Fruit fly (Drosophila melanogaster) whole organism, embryonic: Measurements from ENCODE around the gene CG9286.

Experiments
- Atf6 ChIP-seq: fragments of 200-800 bp; sonication (Bioruptor generic); IDR thresholded peaks from 2 replicates; pipeline ENCODE4 v1.3.6; 2022; ENCODE audit warnings: missing biosample characterization, missing genetic modification characterization
- Blimp-1 ChIP-seq: fragments of 200-800 bp; sonication (Bioruptor generic); optimal IDR thresholded peaks from 3 replicates; lab custom pipeline; 2018; ENCODE audit warnings: missing biosample characterization, missing genetic modification characterization, mild to moderate bottlenecking, moderate library complexity, missing genetic modification reagents
- CG10274 ChIP-seq: fragments of 200-800 bp; sonication (Bioruptor generic); optimal IDR thresholded peaks from 3 replicates; lab custom pipeline; 2017; ENCODE audit warnings: missing biosample characterization, mild to moderate bottlenecking, missing genetic modification characterization
- CG13894 ChIP-seq: fragments of 200-800 bp; sonication (Bioruptor generic); optimal IDR thresholded peaks from 3 replicates; lab custom pipeline; 2018; ENCODE audit warnings: missing biosample characterization, mild to moderate bottlenecking, missing genetic modification characterization, moderate library complexity
- CG16815 ChIP-seq: fragments of 200-800 bp; sonication (Bioruptor generic); optimal IDR thresholded peaks from 3 replicates; lab custom pipeline; 2017; ENCODE audit warnings: missing biosample characterization, mild to moderate bottlenecking, missing genetic modification characterization
- CG17361 ChIP-seq: fragments of 200-800 bp; sonication (Bioruptor generic); IDR thresholded peaks from 3 replicates; pipeline ENCODE4 v1.3.6; 2022; ENCODE audit warnings: missing biosample characterization, missing genetic modification characterization
- CG17385 ChIP-seq: fragments of 200-800 bp; sonication (Bioruptor generic); optimal IDR thresholded peaks from 3 replicates; lab custom pipeline; 2018; ENCODE audit warnings: missing biosample characterization, mild to moderate bottlenecking, missing genetic modification characterization
- CG2199 ChIP-seq: fragments of 200-800 bp; sonication (Bioruptor generic); IDR thresholded peaks from 3 replicates; pipeline ENCODE4 v1.3.6; 2022; ENCODE audit warnings: missing biosample characterization, missing genetic modification characterization
- CG3995 ChIP-seq: fragments of 200-800 bp; sonication (Bioruptor generic); optimal IDR thresholded peaks from 3 replicates; lab custom pipeline; 2016; ENCODE audit warnings: missing biosample characterization, missing genetic modification characterization
- CG43689 ChIP-seq: fragments of 200-800 bp; sonication (Bioruptor generic); IDR thresholded peaks from 2 replicates; pipeline ENCODE4 v1.3.6; 2022; ENCODE audit warnings: missing biosample characterization, missing genetic modification characterization
- CG4424 ChIP-seq: fragments of 200-800 bp; sonication (Bioruptor generic); optimal IDR thresholded peaks from 3 replicates; lab custom pipeline; 2016; ENCODE audit warnings: missing biosample characterization, missing genetic modification characterization
- CG4707 ChIP-seq: fragments of 200-800 bp; sonication (Bioruptor generic); optimal IDR thresholded peaks from 2 replicates; lab custom pipeline; 2018; ENCODE audit warnings: missing biosample characterization, mild to moderate bottlenecking, missing genetic modification characterization, moderate library complexity
- CG7357 ChIP-seq: fragments of 200-800 bp; sonication (Bioruptor generic); IDR thresholded peaks from 3 replicates; pipeline ENCODE4 v1.3.6; 2022; ENCODE audit warnings: missing biosample characterization, missing genetic modification characterization
- CG7987 ChIP-seq: fragments of 200-800 bp; sonication (Bioruptor generic); optimal IDR thresholded peaks from 2 replicates; lab custom pipeline; 2018; ENCODE audit warnings: missing biosample characterization, mild to moderate bottlenecking, missing genetic modification characterization, moderate library complexity
- CG8478 ChIP-seq: fragments of >200 bp; optimal IDR thresholded peaks from 2 replicates; lab custom pipeline; 2018
- CkIIα-i1 ChIP-seq: fragments of 200-800 bp; sonication (Bioruptor generic); IDR thresholded peaks from 2 replicates; pipeline ENCODE4 v1.3.6; 2022; ENCODE audit warnings: missing biosample characterization, missing genetic modification characterization
- Dad ChIP-seq: fragments of 200-800 bp; sonication (Bioruptor generic); optimal IDR thresholded peaks from 3 replicates; lab custom pipeline; 2016; ENCODE audit warnings: missing biosample characterization, missing genetic modification characterization
- Dip2 ChIP-seq: fragments of 200-800 bp; sonication (Bioruptor generic); IDR thresholded peaks from 2 replicates; pipeline ENCODE4 v1.3.6; 2022; ENCODE audit warnings: missing biosample characterization, missing genetic modification characterization
- Hey ChIP-seq: fragments of 200-800 bp; sonication (Bioruptor generic); optimal IDR thresholded peaks from 3 replicates; lab custom pipeline; 2018; ENCODE audit warnings: missing biosample characterization, mild to moderate bottlenecking, missing genetic modification characterization
- Hr78 ChIP-seq, 2 experiments: fragments of 200-800 bp in 1 of 2; fragments of >200 bp in 1 of 2; sonication (Bioruptor generic) in 1 of 2; optimal IDR thresholded peaks; 2 replicates each; lab custom pipeline; 2017 to 2019; ENCODE audit warnings: missing biosample characterization in 2 of 2, missing genetic modification characterization in 2 of 2, mild to moderate bottlenecking in 1 of 2, moderate library complexity in 1 of 2
- NC2α ChIP-seq: fragments of 200-800 bp; sonication (Bioruptor generic); optimal IDR thresholded peaks from 2 replicates; lab custom pipeline; 2016; ENCODE audit warnings: missing biosample characterization, missing genetic modification characterization
- NC2β ChIP-seq: fragments of 200-800 bp; sonication (Bioruptor generic); optimal IDR thresholded peaks from 2 replicates; lab custom pipeline; 2016; ENCODE audit warnings: missing biosample characterization, missing genetic modification characterization
- Neu2 ChIP-seq: fragments of 200-800 bp; sonication (Bioruptor generic); optimal IDR thresholded peaks from 3 replicates; lab custom pipeline; 2016; ENCODE audit warnings: missing biosample characterization, missing genetic modification characterization, borderline replicate concordance
- Nf-YB ChIP-seq: fragments of 200-800 bp; sonication (Bioruptor generic); optimal IDR thresholded peaks from 3 replicates; lab custom pipeline; 2019; ENCODE audit warnings: missing biosample characterization, mild to moderate bottlenecking, missing genetic modification characterization, moderate library complexity
- Ravus ChIP-seq: fragments of 200-800 bp; sonication (Bioruptor generic); IDR thresholded peaks from 2 replicates; pipeline ENCODE4 v1.3.6; 2022; ENCODE audit warnings: missing biosample characterization, missing genetic modification characterization
- Sox100B ChIP-seq: fragments of 200-800 bp; sonication (Bioruptor generic); optimal IDR thresholded peaks from 3 replicates; lab custom pipeline; 2018; ENCODE audit warnings: missing biosample characterization, mild to moderate bottlenecking, missing genetic modification characterization
- Sry-δ ChIP-seq: fragments of 200-800 bp; sonication (Bioruptor generic); optimal IDR thresholded peaks from 2 replicates; lab custom pipeline; 2016; ENCODE audit warnings: missing biosample characterization, missing genetic modification characterization
- aop ChIP-seq: fragments of 200-800 bp; sonication (Bioruptor generic); IDR thresholded peaks from 2 replicates; pipeline ENCODE4 v1.3.6; 2022; ENCODE audit warnings: missing biosample characterization, missing genetic modification characterization
- ato ChIP-seq: fragments of 200-800 bp; sonication (Bioruptor generic); IDR thresholded peaks from 2 replicates; pipeline ENCODE4 v1.3.6; 2022; ENCODE audit warnings: missing biosample characterization, missing genetic modification characterization; ENCODE audit not compliant: partially characterized antibody
- br ChIP-seq: fragments of >200 bp; optimal IDR thresholded peaks from 2 replicates; lab custom pipeline; 2017
- disco-r ChIP-seq: fragments of 200-800 bp; sonication (Bioruptor generic); optimal IDR thresholded peaks from 2 replicates; lab custom pipeline; 2016; ENCODE audit warnings: missing biosample characterization, missing genetic modification characterization
- emc ChIP-seq: fragments of 200-800 bp; sonication (Bioruptor generic); optimal IDR thresholded peaks from 2 replicates; lab custom pipeline; 2016; ENCODE audit warnings: missing biosample characterization, missing genetic modification characterization
- ems ChIP-seq: fragments of 200-800 bp; sonication (Bioruptor generic); optimal IDR thresholded peaks from 3 replicates; lab custom pipeline; 2016; ENCODE audit warnings: missing biosample characterization, missing genetic modification characterization
- eyg ChIP-seq: fragments of 200-800 bp; sonication (Bioruptor generic); optimal IDR thresholded peaks from 3 replicates; lab custom pipeline; 2016; ENCODE audit warnings: missing biosample characterization, missing genetic modification characterization
- fd102C ChIP-seq: fragments of 200-800 bp; sonication (Bioruptor generic); optimal IDR thresholded peaks from 2 replicates; lab custom pipeline; 2018; ENCODE audit warnings: missing biosample characterization, mild to moderate bottlenecking, missing genetic modification characterization, moderate library complexity
- ftz-f1 ChIP-seq: fragments of 200-800 bp; sonication (Bioruptor generic); optimal IDR thresholded peaks from 2 replicates; lab custom pipeline; 2016; ENCODE audit warnings: missing biosample characterization, missing genetic modification characterization
- gcm ChIP-seq: fragments of 200-800 bp; sonication (Bioruptor generic); optimal IDR thresholded peaks from 2 replicates; lab custom pipeline; 2019; ENCODE audit warnings: missing biosample characterization, mild to moderate bottlenecking, missing genetic modification characterization, moderate library complexity
- gsb ChIP-seq: fragments of 200-800 bp; sonication (Bioruptor generic); IDR thresholded peaks from 2 replicates; pipeline ENCODE4 v1.3.6; 2022; ENCODE audit warnings: missing biosample characterization, missing genetic modification characterization
- hth ChIP-seq: fragments of >200 bp; optimal IDR thresholded peaks from 2 replicates; lab custom pipeline; 2017; ENCODE audit warnings: inconsistent platforms
- jigr1 ChIP-seq: fragments of 200-800 bp; sonication (Bioruptor generic); IDR thresholded peaks from 3 replicates; pipeline ENCODE4 v1.3.6; 2022; ENCODE audit warnings: missing biosample characterization, missing genetic modification characterization
- lola ChIP-seq, 3 experiments: fragments of >200 bp in 2 of 3; fragments of 200-800 bp in 1 of 3; sonication (Bioruptor generic) in 1 of 3; optimal IDR thresholded peaks; 2 replicates each; lab custom pipeline; 2017 to 2019; ENCODE audit warnings: missing biosample characterization in 3 of 3, missing genetic modification characterization in 3 of 3, mild to moderate bottlenecking in 1 of 3, moderate library complexity in 1 of 3
- p53 ChIP-seq: fragments of 200-800 bp; sonication (Bioruptor generic); optimal IDR thresholded peaks from 2 replicates; lab custom pipeline; 2016; ENCODE audit warnings: missing biosample characterization, missing genetic modification characterization
- repo ChIP-seq: fragments of 200-800 bp; sonication (Bioruptor generic); optimal IDR thresholded peaks from 2 replicates; lab custom pipeline; 2016; ENCODE audit warnings: missing biosample characterization, missing genetic modification characterization
- run ChIP-seq: fragments of 200-800 bp; sonication (Bioruptor generic); optimal IDR thresholded peaks from 3 replicates; lab custom pipeline; 2018; ENCODE audit warnings: missing biosample characterization, mild to moderate bottlenecking, missing genetic modification characterization
- shn ChIP-seq: fragments of 200-800 bp; sonication (Bioruptor generic); optimal IDR thresholded peaks from 3 replicates; lab custom pipeline; 2016; ENCODE audit warnings: missing biosample characterization, missing genetic modification characterization
- sim ChIP-seq: fragments of 200-800 bp; sonication (Bioruptor generic); IDR thresholded peaks from 2 replicates; pipeline ENCODE4 v1.3.6; 2022; ENCODE audit warnings: missing biosample characterization, missing genetic modification characterization
- so ChIP-seq: fragments of 200-800 bp; sonication (Bioruptor generic); IDR thresholded peaks from 3 replicates; pipeline ENCODE4 v1.3.6; 2022; ENCODE audit warnings: missing biosample characterization, missing genetic modification characterization
- sob ChIP-seq: fragments of 200-800 bp; sonication (Bioruptor generic); IDR thresholded peaks from 2 replicates; pipeline ENCODE4 v1.3.6; 2022; ENCODE audit warnings: missing biosample characterization, missing genetic modification characterization
- sqz ChIP-seq: fragments of 200-800 bp; sonication (Bioruptor generic); optimal IDR thresholded peaks from 3 replicates; lab custom pipeline; 2018; ENCODE audit warnings: missing biosample characterization, mild to moderate bottlenecking, missing genetic modification characterization
- unpg ChIP-seq: fragments of 200-800 bp; sonication (Bioruptor generic); optimal IDR thresholded peaks from 3 replicates; lab custom pipeline; 2018; ENCODE audit warnings: missing biosample characterization, mild to moderate bottlenecking, missing genetic modification characterization, moderate library complexity
- vnd ChIP-seq: fragments of 200-800 bp; sonication (Bioruptor generic); IDR thresholded peaks from 3 replicates; pipeline ENCODE4 v1.3.6; 2022; ENCODE audit warnings: missing biosample characterization, missing genetic modification characterization; ENCODE audit not compliant: partially characterized antibody
- wdn ChIP-seq: fragments of 200-800 bp; sonication (Bioruptor generic); IDR thresholded peaks from 2 replicates; pipeline ENCODE4 v1.3.6; 2022; ENCODE audit warnings: missing biosample characterization, missing genetic modification characterization

Gene CG9286

DNA sequence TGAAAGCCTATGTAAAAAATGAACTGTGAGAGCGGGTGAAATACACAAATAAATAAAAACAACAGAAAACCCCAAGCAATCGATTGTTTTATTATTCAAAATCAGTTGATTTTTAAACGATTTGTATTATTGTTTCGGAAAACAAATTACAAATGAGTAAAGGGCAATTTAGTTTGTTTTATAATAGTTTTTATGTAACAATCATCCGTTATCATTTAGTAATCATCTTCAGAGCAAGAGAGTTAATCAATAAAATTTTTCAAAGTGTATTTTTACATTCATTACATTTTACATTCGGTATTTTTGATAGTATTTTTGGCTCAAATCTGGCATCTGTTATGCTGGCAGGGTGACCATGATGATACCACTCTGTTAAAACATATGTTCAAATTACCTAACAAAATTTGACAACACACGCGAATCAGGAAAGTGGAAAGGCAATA, 1.5 kb upstream of the CG9286 start, which contains the start of the genes CG42375 and CG9288 (continued):
- TF ChIP-seq CG3995 (GFP tag; lab: Kevin White, UChicago): no peak
- peak; percentile 77 for TF ChIP-seq Blimp-1 (GFP tag; lab: Kevin White, UChicago)
- TF ChIP-seq shn (GFP tag; lab: Kevin White, UChicago): no peak
- TF ChIP-seq so (GFP tag; lab: Robert Waterston, UW): no peak
- TF ChIP-seq gsb: no peak
- peak; percentile 77 for TF ChIP-seq Sox100B (GFP tag; lab: Kevin White, UChicago)
- no peak for TF ChIP-seq ato
- peak; percentile 25 for TF ChIP-seq run (tag; lab: Kevin White, UChicago)
- no peak for TF ChIP-seq CG4707 (GFP tag; lab: Kevin White, UChicago)
- TF ChIP-seq ems (GFP tag; lab: Kevin White, UChicago): no peak
- no peak for TF ChIP-seq CG7987 (GFP tag; lab: Kevin White, UChicago)
- TF ChIP-seq eyg (GFP tag; lab: Kevin White, UChicago): peak; percentile 46
- no peak for TF ChIP-seq sqz
- peak; percentile 68 for TF ChIP-seq NC2β (GFP tag; lab: Kevin White, UChicago)
- TF ChIP-seq CG7357: 0 out of 3 replicates have a peak, but pooled peaks have one; percentile 46
- TF ChIP-seq CG43689: no peak
- TF ChIP-seq lola (GFP tag; optimal IDR thresholded peaks at IDR 0.05; lab: Kevin White, UChicago): peak in 1 of 3 experiments; percentile 22
- TF ChIP-seq Nf-YB (GFP tag; lab: Kevin White, UChicago): no peak
- TF ChIP-seq aop: no peak
- no peak for TF ChIP-seq CG8478 (lab: Kevin White, UChicago)
- TF ChIP-seq hth (lab: Kevin White, UChicago): no peak
- TF ChIP-seq NC2α (GFP tag; lab: Kevin White, UChicago): no peak
- TF ChIP-seq CG13894 (tag; lab: Kevin White, UChicago): no peak
- TF ChIP-seq CkIIα-i1 (GFP tag; lab: Robert Waterston, UW): no peak
- peak; percentile 80 for TF ChIP-seq CG17361 (GFP tag; lab: Robert Waterston, UW)
- TF ChIP-seq CG10274 (GFP tag; lab: Kevin White, UChicago): no peak
- TF ChIP-seq CG16815 (GFP tag; lab: Kevin White, UChicago): no peak
- TF ChIP-seq emc (GFP tag; lab: Kevin White, UChicago): peak; percentile 21
- TF ChIP-seq repo (GFP tag; lab: Kevin White, UChicago): no peak
- peak; percentile 33 for TF ChIP-seq Sry-δ
- TF ChIP-seq Dip2 (GFP tag; lab: Robert Waterston, UW): no peak
- no peak for TF ChIP-seq CG17385 (GFP tag; lab: Kevin White, UChicago)
- TF ChIP-seq Hey: no peak
- TF ChIP-seq jigr1 (GFP tag; lab: Robert Waterston, UW): 0 out of 3 replicates have a peak, but pooled peaks have one; percentile 33
- peak; percentile 58 for TF ChIP-seq sob (GFP tag; lab: Robert Waterston, UW)
- TF ChIP-seq p53 (GFP tag; lab: Kevin White, UChicago): no peak
- TF ChIP-seq sim (GFP tag; lab: Robert Waterston, UW): no peak
- TF ChIP-seq Dad (GFP tag; lab: Kevin White, UChicago): peak; percentile 60
- 0 out of 3 replicates have a peak, but pooled peaks have one; percentile 57 for TF ChIP-seq CG2199 (GFP tag; lab: Robert Waterston, UW)
- TF ChIP-seq wdn (GFP tag; lab: Robert Waterston, UW): 0 out of 2 replicates have a peak, but pooled peaks have one; percentile 16
- TF ChIP-seq fd102C (GFP tag; lab: Kevin White, UChicago): no peak
- TF ChIP-seq Atf6 (GFP tag; lab: Robert Waterston, UW): peak; percentile 36; the same call in 1 of the 2 replicates
- no peak for TF ChIP-seq Ravus (GFP tag; lab: Robert Waterston, UW)
- TF ChIP-seq vnd (GFP tag; lab: Robert Waterston, UW): no peak
- TF ChIP-seq br (lab: Kevin White, UChicago): no peak
- TF ChIP-seq gcm: peak; percentile 61
- peak in 1 of 2 experiments; percentile 24 for TF ChIP-seq Hr78 (GFP tag; optimal IDR thresholded peaks at IDR 0.05; lab: Kevin White, UChicago)
- TF ChIP-seq CG4424 (GFP tag; lab: Kevin White, UChicago): peak; percentile 69
- TF ChIP-seq unpg (GFP tag; lab: Kevin White, UChicago): peak; percentile 78
- TF ChIP-seq disco-r (GFP tag; lab: Kevin White, UChicago): peak; percentile 20
- no peak for TF ChIP-seq ftz-f1 (GFP tag; lab: Kevin White, UChicago)
- peak; percentile 2 for TF ChIP-seq Neu2
